Fruit fly (Drosophila melanogaster): ENCODE data around the gene Ada2b.

dm6 chr3R:8190866-8191265 is 49.4 kb downstream of the Ada2b start:
- TF ChIP-seq Dfd (GFP tag; optimal IDR thresholded peaks at IDR 0.05): no peak
- TF ChIP-seq rgr (GFP tag; optimal IDR thresholded peaks at IDR 0.05): no peak
- no peak for TF ChIP-seq Myc (optimal IDR thresholded peaks at IDR 0.05)
- TF ChIP-seq Sp1 (GFP tag; optimal IDR thresholded peaks at IDR 0.05): no peak
- peak; percentile 3 for TF ChIP-seq h (GFP tag; optimal IDR thresholded peaks at IDR 0.05)
- no peak for TF ChIP-seq pan (optimal IDR thresholded peaks at IDR 0.05)
- TF ChIP-seq br (GFP tag; optimal IDR thresholded peaks at IDR 0.05): no peak
- no peak for TF ChIP-seq CrebA (GFP tag; optimal IDR thresholded peaks at IDR 0.05; ENCODE audit: borderline replicate concordance)
- no peak for TF ChIP-seq lola (GFP tag; optimal IDR thresholded peaks at IDR 0.05)
- TF ChIP-seq brk (GFP tag; optimal IDR thresholded peaks at IDR 0.05): no peak
- TF ChIP-seq Hr78 (GFP tag; optimal IDR thresholded peaks at IDR 0.05): no peak
